Fruit fly (Drosophila melanogaster) whole organism, embryonic: Measurements from ENCODE around the gene CG13097.

Experiments
- Atf3 ChIP-seq: fragments of 200-800 bp; sonication (Bioruptor generic); optimal IDR thresholded peaks from 3 replicates; lab custom pipeline; 2016; ENCODE audit warnings: missing biosample characterization, missing genetic modification characterization
- Atf6 ChIP-seq: fragments of 200-800 bp; sonication (Bioruptor generic); IDR thresholded peaks from 2 replicates; pipeline ENCODE4 v1.3.6; 2022; ENCODE audit warnings: missing biosample characterization, missing genetic modification characterization
- Awh ChIP-seq: fragments of 200-800 bp; sonication (Bioruptor generic); IDR thresholded peaks from 2 replicates; pipeline ENCODE4, ENCODE4 v1.3.6; 2022; ENCODE audit warnings: missing biosample characterization, missing genetic modification characterization
- BtbVII ChIP-seq: fragments of 200-800 bp; sonication (Bioruptor generic); optimal IDR thresholded peaks from 3 replicates; lab custom pipeline; 2017; ENCODE audit warnings: missing biosample characterization, mild to moderate bottlenecking, missing genetic modification characterization
- Bteb2 ChIP-seq: fragments of 200-800 bp; sonication (Bioruptor generic); optimal IDR thresholded peaks from 2 replicates; lab custom pipeline; 2016; ENCODE audit warnings: missing biosample characterization, missing genetic modification characterization
- CG10267 ChIP-seq: fragments of 200-800 bp; sonication (Bioruptor generic); optimal IDR thresholded peaks from 2 replicates; lab custom pipeline; 2018; ENCODE audit warnings: missing biosample characterization, mild to moderate bottlenecking, missing genetic modification characterization, moderate library complexity
- CG11085 ChIP-seq: fragments of 200-800 bp; sonication (Bioruptor generic); IDR thresholded peaks from 2 replicates; pipeline ENCODE4 v1.3.6; 2022; ENCODE audit warnings: missing biosample characterization, missing genetic modification characterization
- CG12219 ChIP-seq: fragments of 200-800 bp; sonication (Bioruptor generic); optimal IDR thresholded peaks from 3 replicates; lab custom pipeline; 2018; ENCODE audit warnings: missing biosample characterization, mild to moderate bottlenecking, missing genetic modification characterization
- CG12942 ChIP-seq: fragments of 200-800 bp; sonication (Bioruptor generic); optimal IDR thresholded peaks from 3 replicates; lab custom pipeline; 2016; ENCODE audit warnings: missing biosample characterization, missing genetic modification characterization
- CG13123 ChIP-seq: fragments of 200-800 bp; sonication (Bioruptor generic); optimal IDR thresholded peaks from 2 replicates; lab custom pipeline; 2016; ENCODE audit warnings: missing biosample characterization, missing genetic modification characterization
- CG13424 ChIP-seq: fragments of 200-800 bp; sonication (Bioruptor generic); optimal IDR thresholded peaks from 2 replicates; lab custom pipeline; 2019; ENCODE audit warnings: missing biosample characterization, mild to moderate bottlenecking, missing genetic modification characterization, moderate library complexity
- CG14710 ChIP-seq: fragments of 200-800 bp; sonication (Bioruptor generic); optimal IDR thresholded peaks from 3 replicates; lab custom pipeline; 2019; ENCODE audit warnings: missing biosample characterization, mild to moderate bottlenecking, missing genetic modification characterization, moderate library complexity
- CG15514 ChIP-seq: fragments of 200-800 bp; sonication (Bioruptor generic); optimal IDR thresholded peaks from 3 replicates; lab custom pipeline; 2017; ENCODE audit warnings: missing biosample characterization, missing genetic modification characterization, mild to moderate bottlenecking, moderate library complexity, missing genetic modification reagents
- CG17385 ChIP-seq: fragments of 200-800 bp; sonication (Bioruptor generic); optimal IDR thresholded peaks from 3 replicates; lab custom pipeline; 2018; ENCODE audit warnings: missing biosample characterization, mild to moderate bottlenecking, missing genetic modification characterization
- CG30403 ChIP-seq: fragments of 200-800 bp; sonication (Bioruptor generic); optimal IDR thresholded peaks from 3 replicates; lab custom pipeline; 2016; ENCODE audit warnings: missing biosample characterization, missing genetic modification characterization
- CG31441 ChIP-seq: fragments of 200-800 bp; sonication (Bioruptor generic); IDR thresholded peaks from 2 replicates; pipeline ENCODE4 v1.3.6; 2022; ENCODE audit warnings: missing biosample characterization, missing genetic modification characterization
- CG34224 ChIP-seq: fragments of 200-800 bp; sonication (Bioruptor generic); IDR thresholded peaks from 3 replicates; pipeline ENCODE4 v1.3.6; 2022; ENCODE audit warnings: missing biosample characterization, missing genetic modification characterization; ENCODE audit not compliant: partially characterized antibody
- CG3838 ChIP-seq: fragments of 200-800 bp; sonication (Bioruptor generic); optimal IDR thresholded peaks from 3 replicates; lab custom pipeline; 2016; ENCODE audit warnings: missing biosample characterization, missing genetic modification characterization
- CG3995 ChIP-seq: fragments of 200-800 bp; sonication (Bioruptor generic); optimal IDR thresholded peaks from 3 replicates; lab custom pipeline; 2016; ENCODE audit warnings: missing biosample characterization, missing genetic modification characterization
- CG4707 ChIP-seq: fragments of 200-800 bp; sonication (Bioruptor generic); optimal IDR thresholded peaks from 2 replicates; lab custom pipeline; 2018; ENCODE audit warnings: missing biosample characterization, mild to moderate bottlenecking, missing genetic modification characterization, moderate library complexity
- CG6272 ChIP-seq: fragments of 200-800 bp; sonication (Bioruptor generic); IDR thresholded peaks from 2 replicates; pipeline ENCODE4 v1.3.6; 2022; ENCODE audit warnings: missing biosample characterization, missing genetic modification characterization
- Dek ChIP-seq: fragments of 200-800 bp; sonication (Bioruptor generic); optimal IDR thresholded peaks from 3 replicates; lab custom pipeline; 2019; ENCODE audit warnings: missing biosample characterization, mild to moderate bottlenecking, missing genetic modification characterization, moderate library complexity
- Dref ChIP-seq: fragments of 200-800 bp; sonication (Bioruptor generic); IDR thresholded peaks from 2 replicates; pipeline ENCODE4 v1.3.6; 2022; ENCODE audit warnings: missing biosample characterization, missing genetic modification characterization
- ERR ChIP-seq: fragments of 200-800 bp; sonication (Bioruptor generic); optimal IDR thresholded peaks from 2 replicates; lab custom pipeline; 2016; ENCODE audit warnings: missing biosample characterization, missing genetic modification characterization
- Hr78 ChIP-seq, 2 experiments: fragments of 200-800 bp in 1 of 2; fragments of >200 bp in 1 of 2; sonication (Bioruptor generic) in 1 of 2; optimal IDR thresholded peaks; 2 replicates each; lab custom pipeline; 2017 to 2019; ENCODE audit warnings: missing biosample characterization in 2 of 2, missing genetic modification characterization in 2 of 2, mild to moderate bottlenecking in 1 of 2, moderate library complexity in 1 of 2
- Max ChIP-seq: fragments of 200-800 bp; sonication (Bioruptor generic); optimal IDR thresholded peaks from 2 replicates; lab custom pipeline; 2016; ENCODE audit warnings: missing biosample characterization, mild to moderate bottlenecking, missing genetic modification characterization
- NC2β ChIP-seq: fragments of 200-800 bp; sonication (Bioruptor generic); optimal IDR thresholded peaks from 2 replicates; lab custom pipeline; 2016; ENCODE audit warnings: missing biosample characterization, missing genetic modification characterization
- NK7.1 ChIP-seq: fragments of 200-800 bp; sonication (Bioruptor generic); optimal IDR thresholded peaks from 3 replicates; lab custom pipeline; 2016; ENCODE audit warnings: missing biosample characterization, missing genetic modification characterization
- Pdp1 ChIP-seq, 2 experiments: fragments of 200-800 bp; sonication (Bioruptor generic); optimal IDR thresholded peaks; 3 replicates each; lab custom pipeline; 2016; ENCODE audit warnings: missing biosample characterization in 2 of 2, missing genetic modification characterization in 2 of 2, mild to moderate bottlenecking in 1 of 2, moderate library complexity in 1 of 2
- Poxn ChIP-seq: fragments of 200-800 bp; sonication (Bioruptor generic); IDR thresholded peaks from 2 replicates; pipeline ENCODE4 v1.3.6; 2022; ENCODE audit warnings: missing biosample characterization, missing genetic modification characterization
- TFAM ChIP-seq: fragments of 200-800 bp; sonication (Bioruptor generic); optimal IDR thresholded peaks from 2 replicates; lab custom pipeline; 2017; ENCODE audit warnings: missing biosample characterization, missing genetic modification characterization, inconsistent platforms
- bigmax ChIP-seq: fragments of 200-800 bp; sonication (Bioruptor generic); optimal IDR thresholded peaks from 2 replicates; lab custom pipeline; 2018; ENCODE audit warnings: missing biosample characterization, mild to moderate bottlenecking, missing genetic modification characterization
- cad ChIP-seq: fragments of >200 bp; optimal IDR thresholded peaks from 2 replicates; lab custom pipeline; 2017; ENCODE audit warnings: missing biosample characterization, missing genetic modification characterization
- cato ChIP-seq: fragments of 200-800 bp; sonication (Bioruptor generic); optimal IDR thresholded peaks from 2 replicates; lab custom pipeline; 2016; ENCODE audit warnings: missing biosample characterization, missing genetic modification characterization, borderline replicate concordance
- chif ChIP-seq, 2 experiments: fragments of 200-800 bp; sonication (Bioruptor generic); optimal IDR thresholded peaks; 3 replicates each; lab custom pipeline; 2016; ENCODE audit warnings: missing biosample characterization in 2 of 2, missing genetic modification characterization in 2 of 2
- chn ChIP-seq: fragments of 200-800 bp; sonication (Bioruptor generic); optimal IDR thresholded peaks from 2 replicates; lab custom pipeline; 2016; ENCODE audit warnings: missing biosample characterization, missing genetic modification characterization
- dmrt11E ChIP-seq: fragments of 200-800 bp; sonication (Bioruptor generic); optimal IDR thresholded peaks from 3 replicates; lab custom pipeline; 2018; ENCODE audit warnings: missing biosample characterization, mild to moderate bottlenecking, missing genetic modification characterization, moderate library complexity
- esg ChIP-seq: fragments of 200-800 bp; sonication (Bioruptor generic); conservative IDR thresholded peaks from 2 replicates; pipeline ENCODE4 v1.3.6; 2022; ENCODE audit warnings: missing biosample characterization, missing genetic modification characterization
- fru ChIP-seq: fragments of >200 bp; optimal IDR thresholded peaks from 2 replicates; lab custom pipeline; 2017
- gce ChIP-seq: fragments of 200-800 bp; sonication (Bioruptor generic); IDR thresholded peaks from 3 replicates; pipeline ENCODE4 v1.3.6; 2022; ENCODE audit warnings: missing biosample characterization, missing genetic modification characterization
- hkb ChIP-seq, 2 experiments: fragments of 200-800 bp in 1 of 2; fragments of >200 bp in 1 of 2; sonication (Bioruptor generic) in 1 of 2; IDR thresholded peaks in 1 of 2; optimal IDR thresholded peaks in 1 of 2; 2 replicates each; pipeline versions ENCODE4 v1.3.6 to Lab custom; 2017 to 2022; ENCODE audit warnings: missing biosample characterization in 1 of 2, missing genetic modification characterization in 1 of 2
- ind ChIP-seq: fragments of 200-800 bp; sonication (Bioruptor generic); optimal IDR thresholded peaks from 3 replicates; lab custom pipeline; 2016; ENCODE audit warnings: missing biosample characterization, missing genetic modification characterization
- lov ChIP-seq, 2 experiments: fragments of 200-800 bp in 1 of 2; fragments of >200 bp in 1 of 2; sonication (Bioruptor generic) in 1 of 2; IDR thresholded peaks in 1 of 2; optimal IDR thresholded peaks in 1 of 2; 2 replicates in 1 of 2; 3 replicates in 1 of 2; pipeline versions ENCODE4 v1.3.6 to Lab custom; 2017 to 2022; ENCODE audit warnings: missing biosample characterization in 1 of 2, missing genetic modification characterization in 1 of 2
- mirr ChIP-seq: fragments of 200-800 bp; sonication (Bioruptor generic); optimal IDR thresholded peaks from 3 replicates; lab custom pipeline; 2018; ENCODE audit warnings: missing biosample characterization, mild to moderate bottlenecking, missing genetic modification characterization
- onecut ChIP-seq: fragments of 200-800 bp; sonication (Bioruptor generic); IDR thresholded peaks from 2 replicates; pipeline ENCODE4 v1.3.6; 2022; ENCODE audit warnings: missing biosample characterization, missing genetic modification characterization
- pita ChIP-seq: fragments of 200-800 bp; sonication (Bioruptor generic); optimal IDR thresholded peaks from 2 replicates; lab custom pipeline; 2017; ENCODE audit warnings: missing biosample characterization, mild to moderate bottlenecking, missing genetic modification characterization
- stwl ChIP-seq: fragments of 200-800 bp; sonication (Bioruptor generic); optimal IDR thresholded peaks from 3 replicates; lab custom pipeline; 2018; ENCODE audit warnings: missing biosample characterization, mild to moderate bottlenecking, missing genetic modification characterization, moderate library complexity
- trh ChIP-seq: fragments of 200-800 bp; sonication (Bioruptor generic); optimal IDR thresholded peaks from 2 replicates; lab custom pipeline; 2016; ENCODE audit warnings: missing biosample characterization, missing genetic modification characterization
- wdn ChIP-seq: fragments of 200-800 bp; sonication (Bioruptor generic); IDR thresholded peaks from 2 replicates; pipeline ENCODE4 v1.3.6; 2022; ENCODE audit warnings: missing biosample characterization, missing genetic modification characterization
- wek ChIP-seq: fragments of 200-800 bp; sonication (Bioruptor generic); optimal IDR thresholded peaks from 3 replicates; lab custom pipeline; 2018; ENCODE audit warnings: missing biosample characterization, mild to moderate bottlenecking, missing genetic modification characterization, moderate library complexity

The CG13097 gene

dm6 chr2L:8528318-8528717 lies 13.7 kb upstream of the CG13097 start, which contains the start of the genes lmgA and lmgB:
Gene lmgA, minus strand, starts transcription at chr2L:8528618.
Gene lmgB, minus strand, starts transcription at chr2L:8528618.
- TF ChIP-seq CG3838 (GFP tag; lab: Kevin White, UChicago) (no peak), wek (no peak), BtbVII (GFP tag; lab: Kevin White, UChicago) (no peak), Atf3 (GFP tag; lab: Kevin White, UChicago) (no peak), wdn (GFP tag; lab: Robert Waterston, UW) (no peak), ind (GFP tag; lab: Kevin White, UChicago) (peak; percentile 62), cad (GFP tag; lab: Kevin White, UChicago) (no peak), ERR (GFP tag; lab: Kevin White, UChicago) (no peak), fru (lab: Kevin White, UChicago) (no peak), chn (peak; percentile 36), lov (optimal IDR thresholded peaks at IDR 0.05; lab: Kevin White, UChicago) (no peak), lov (GFP tag; IDR thresholded peaks at IDR 0.05; lab: Robert Waterston, UW) (no peak), stwl (tag; lab: Kevin White, UChicago) (peak; percentile 88), CG14710 (peak; percentile 77), bigmax (GFP tag; lab: Kevin White, UChicago) (no peak), CG12942 (GFP tag; lab: Kevin White, UChicago) (peak; percentile 51), CG3995 (GFP tag; lab: Kevin White, UChicago) (peak; percentile 73), CG15514 (GFP tag; lab: Kevin White, UChicago) (peak; percentile 56), Max (GFP tag; lab: Kevin White, UChicago) (peak; percentile 44), CG11085 (GFP tag; lab: Robert Waterston, UW) (0 out of 2 replicates have a peak, but pooled peaks have one; percentile 9), CG13123 (GFP tag; lab: Kevin White, UChicago) (peak; percentile 33), chif (GFP tag; optimal IDR thresholded peaks at IDR 0.05; lab: Kevin White, UChicago) (no peak), mirr (GFP tag; lab: Kevin White, UChicago) (no peak), TFAM (GFP tag; lab: Kevin White, UChicago) (no peak), onecut (peak; percentile 52), NC2β (GFP tag; lab: Kevin White, UChicago) (no peak), CG30403 (GFP tag; lab: Kevin White, UChicago) (peak; percentile 61), Atf6 (GFP tag; lab: Robert Waterston, UW) (no peak), Bteb2 (GFP tag; lab: Kevin White, UChicago) (no peak), CG31441 (GFP tag; lab: Robert Waterston, UW) (peak; percentile 45; the same call in 1 of the 2 replicates), NK7.1 (GFP tag; lab: Kevin White, UChicago) (no peak), Awh (GFP tag; lab: Robert Waterston, UW) (no peak), CG34224 (GFP tag; lab: Robert Waterston, UW) (peak; percentile 75), Hr78 (GFP tag; optimal IDR thresholded peaks at IDR 0.05; lab: Kevin White, UChicago) (no peak), CG13424 (peak; percentile 45), CG6272 (no peak; the same call in 1 of the 2 replicates), gce (GFP tag; lab: Robert Waterston, UW) (no peak), CG10267 (tag; lab: Kevin White, UChicago) (peak; percentile 68), Poxn (GFP tag; lab: Robert Waterston, UW) (no peak), cato (GFP tag; lab: Kevin White, UChicago) (no peak), CG4707 (GFP tag; lab: Kevin White, UChicago) (no peak), CG12219 (GFP tag; lab: Kevin White, UChicago) (no peak), CG17385 (GFP tag; lab: Kevin White, UChicago) (no peak), dmrt11E (peak; percentile 27), pita (GFP tag; lab: Kevin White, UChicago) (no peak), hkb (optimal IDR thresholded peaks at IDR 0.05; lab: Kevin White, UChicago) (no peak), hkb (GFP tag; IDR thresholded peaks at IDR 0.05; lab: Robert Waterston, UW) (peak; percentile 30; the same call in 1 of the 2 replicates), esg (peak; percentile 37), Dref (GFP tag; lab: Robert Waterston, UW) (peak; percentile 97), Pdp1 (GFP tag; optimal IDR thresholded peaks at IDR 0.05; lab: Kevin White, UChicago) (peak in 1 of 2 experiments; percentile 29), trh (GFP tag; lab: Kevin White, UChicago) (peak; percentile 20), Dek (tag; lab: Kevin White, UChicago) (peak; percentile 41)
